Fruit fly (Drosophila melanogaster): ENCODE measurements around the gene MED7.

DNA sequence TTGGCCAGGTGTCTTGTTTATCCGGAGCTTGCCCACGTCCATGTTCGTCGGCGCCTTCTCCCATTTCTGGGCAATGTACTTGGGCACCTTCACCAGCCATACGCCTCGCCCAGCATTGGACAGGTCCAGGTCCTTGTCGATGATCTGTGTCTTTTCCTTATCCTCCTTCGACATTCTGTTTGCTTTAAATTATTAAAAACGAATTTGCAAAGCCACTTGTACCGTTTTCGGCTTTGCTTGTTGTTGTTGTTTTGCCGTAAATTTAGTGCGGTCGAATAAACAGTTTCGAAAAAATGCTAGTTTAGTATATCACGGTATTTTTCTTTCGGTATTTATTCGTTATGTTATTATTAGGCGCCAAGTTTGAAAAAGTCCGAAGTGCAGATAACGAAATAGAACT is 6.7 kb upstream of the MED7 start, which contains the start of gene TfIIFbeta:
- TF ChIP-seq Met (GFP tag; optimal IDR thresholded peaks at IDR 0.05) (no peak), CG16779 (tag; optimal IDR thresholded peaks at IDR 0.05) (no peak)

Data from whole organism, prepupa.